Worm (Caenorhabditis elegans) whole organism, late embryonic: Measurements from ENCODE around the gene ZK1290.10.

Source experiments
- C08G9.2 ChIP-seq: sonication (generic microtip); optimal IDR thresholded peaks from 2 replicates; lab custom pipeline; 2016; ENCODE audit warnings: mild to moderate bottlenecking, missing genetic modification characterization, moderate library complexity, missing compliant biosample characterization
- C38D4.7 ChIP-seq: fragments of 200-800 bp; sonication (Bioruptor generic); optimal IDR thresholded peaks from 2 replicates; lab custom pipeline; 2018; ENCODE audit warnings: mild to moderate bottlenecking, missing genetic modification characterization, moderate library complexity, missing compliant biosample characterization
- F13H6.1 ChIP-seq: sonication (generic microtip); optimal IDR thresholded peaks from 2 replicates; lab custom pipeline; 2016; ENCODE audit warnings: missing genetic modification characterization, missing compliant biosample characterization
- K02D7.2 ChIP-seq: sonication (generic microtip); optimal IDR thresholded peaks from 2 replicates; lab custom pipeline; 2017; ENCODE audit warnings: mild to moderate bottlenecking, missing genetic modification characterization, missing compliant biosample characterization
- K09A11.1 ChIP-seq: sonication (generic microtip); optimal IDR thresholded peaks from 2 replicates; lab custom pipeline; 2017; ENCODE audit warnings: antibody characterized with exemption, mild to moderate bottlenecking, missing genetic modification characterization, missing compliant biosample characterization; ENCODE audit not compliant: insufficient read depth
- ama-1 ChIP-seq: fragments of 150-350 bp; optimal IDR thresholded peaks from 2 replicates; lab custom pipeline; 2014
- ceh-18 ChIP-seq: sonication (generic microtip); optimal IDR thresholded peaks from 2 replicates; lab custom pipeline; 2016; ENCODE audit warnings: missing genetic modification characterization, missing compliant biosample characterization
- ceh-2 ChIP-seq: sonication (generic microtip); optimal IDR thresholded peaks from 2 replicates; lab custom pipeline; 2016; ENCODE audit warnings: missing genotype, missing genetic modification characterization, missing compliant biosample characterization
- ceh-24 ChIP-seq: sonication (generic microtip); optimal IDR thresholded peaks from 2 replicates; lab custom pipeline; 2016; ENCODE audit warnings: mild to moderate bottlenecking, missing genetic modification characterization, missing compliant biosample characterization
- ceh-30 ChIP-seq: fragments of 150-350 bp; optimal IDR thresholded peaks from 2 replicates; lab custom pipeline; 2014; ENCODE audit warnings: missing biosample characterization, missing genetic modification characterization
- ceh-31 ChIP-seq: sonication (generic microtip); optimal IDR thresholded peaks from 2 replicates; lab custom pipeline; 2016; ENCODE audit warnings: missing genetic modification characterization, missing compliant biosample characterization
- ceh-34 ChIP-seq: sonication (generic microtip); optimal IDR thresholded peaks from 2 replicates; lab custom pipeline; 2016; ENCODE audit warnings: mild to moderate bottlenecking, missing genetic modification characterization, missing compliant biosample characterization
- ceh-48 ChIP-seq: sonication (generic microtip); optimal IDR thresholded peaks from 2 replicates; lab custom pipeline; 2016; ENCODE audit warnings: missing genetic modification characterization, inconsistent platforms, missing compliant biosample characterization
- dmd-4 ChIP-seq: sonication (generic microtip); optimal IDR thresholded peaks from 2 replicates; lab custom pipeline; 2016; ENCODE audit warnings: borderline replicate concordance, missing genetic modification characterization, missing compliant biosample characterization
- dve-1 ChIP-seq: sonication (generic microtip); optimal IDR thresholded peaks from 2 replicates; lab custom pipeline; 2017; ENCODE audit warnings: antibody characterized with exemption, mild to moderate bottlenecking, missing genetic modification characterization, missing compliant biosample characterization
- ets-4 ChIP-seq: sonication (generic microtip); optimal IDR thresholded peaks from 2 replicates; lab custom pipeline; 2016; ENCODE audit warnings: missing genetic modification characterization, missing compliant biosample characterization
- eyg-1 ChIP-seq: sonication (generic microtip); optimal IDR thresholded peaks from 2 replicates; lab custom pipeline; 2016; ENCODE audit warnings: missing genotype, missing genetic modification characterization, missing compliant biosample characterization
- fax-1 ChIP-seq: sonication (generic microtip); optimal IDR thresholded peaks from 2 replicates; lab custom pipeline; 2016; ENCODE audit warnings: missing genotype, missing genetic modification characterization, missing compliant biosample characterization
- fkh-10 ChIP-seq: fragments of 150-350 bp; optimal IDR thresholded peaks from 2 replicates; lab custom pipeline; 2014; ENCODE audit warnings: missing biosample characterization, missing genetic modification reagents, missing genetic modification characterization
- hlh-15 ChIP-seq: sonication (generic microtip); optimal IDR thresholded peaks from 2 replicates; lab custom pipeline; 2016; ENCODE audit warnings: missing genetic modification characterization, missing compliant biosample characterization
- hlh-30 ChIP-seq: sonication (generic microtip); optimal IDR thresholded peaks from 2 replicates; lab custom pipeline; 2017; ENCODE audit warnings: antibody characterized with exemption, missing genetic modification characterization, missing compliant biosample characterization; ENCODE audit not compliant: insufficient read depth
- lin-11 ChIP-seq: fragments of 200-800 bp; sonication (Bioruptor generic); optimal IDR thresholded peaks from 2 replicates; lab custom pipeline; 2018; ENCODE audit warnings: mild to moderate bottlenecking, missing genetic modification characterization, missing compliant biosample characterization
- madf-2 ChIP-seq: sonication (generic microtip); optimal IDR thresholded peaks from 2 replicates; lab custom pipeline; 2017; ENCODE audit warnings: missing genetic modification characterization, missing compliant biosample characterization
- nfya-1 ChIP-seq: sonication (generic microtip); optimal IDR thresholded peaks from 2 replicates; lab custom pipeline; 2017; ENCODE audit warnings: missing genetic modification characterization, mild to moderate bottlenecking, missing compliant biosample characterization, antibody characterized with exemption, moderate library complexity
- nhr-232 ChIP-seq: sonication (generic microtip); optimal IDR thresholded peaks from 2 replicates; lab custom pipeline; 2016; ENCODE audit warnings: missing genetic modification characterization, missing compliant biosample characterization
- odd-2 ChIP-seq: sonication (generic microtip); optimal IDR thresholded peaks from 2 replicates; lab custom pipeline; 2017; ENCODE audit warnings: antibody characterized with exemption, mild to moderate bottlenecking, missing genetic modification characterization, missing compliant biosample characterization
- pag-3 ChIP-seq: sonication (generic microtip); optimal IDR thresholded peaks from 2 replicates; lab custom pipeline; 2016; ENCODE audit warnings: missing compliant biosample characterization, missing genetic modification characterization, borderline replicate concordance
- pat-9 ChIP-seq: fragments of 200-800 bp; sonication (Bioruptor generic); optimal IDR thresholded peaks from 2 replicates; lab custom pipeline; 2018; ENCODE audit warnings: mild to moderate bottlenecking, missing genetic modification characterization, moderate library complexity, missing compliant biosample characterization
- pax-1 ChIP-seq: fragments of 150-350 bp; optimal IDR thresholded peaks from 2 replicates; lab custom pipeline; 2014; ENCODE audit warnings: missing biosample characterization, missing genetic modification characterization
- pha-4 ChIP-seq: fragments of 150-350 bp; optimal IDR thresholded peaks from 2 replicates; lab custom pipeline; 2018; ENCODE audit warnings: missing biosample characterization, missing genetic modification reagents, missing genetic modification characterization
- pqm-1 ChIP-seq: sonication (generic microtip); optimal IDR thresholded peaks from 2 replicates; lab custom pipeline; 2016; ENCODE audit warnings: missing genetic modification characterization, missing compliant biosample characterization
- rnt-1 ChIP-seq: sonication (generic microtip); optimal IDR thresholded peaks from 2 replicates; lab custom pipeline; 2016; ENCODE audit warnings: missing genetic modification characterization, missing compliant biosample characterization
- sox-4 ChIP-seq: sonication (generic microtip); optimal IDR thresholded peaks from 2 replicates; lab custom pipeline; 2017; ENCODE audit warnings: mild to moderate bottlenecking, missing genetic modification characterization, inconsistent platforms, missing compliant biosample characterization
- tbx-2 ChIP-seq: sonication (generic microtip); optimal IDR thresholded peaks from 2 replicates; lab custom pipeline; 2016; ENCODE audit warnings: missing genetic modification characterization, missing compliant biosample characterization
- ttx-3 ChIP-seq: sonication (generic microtip); optimal IDR thresholded peaks from 2 replicates; lab custom pipeline; 2016; ENCODE audit warnings: missing genetic modification reagents, missing genetic modification characterization, missing compliant biosample characterization
- unc-3 ChIP-seq, 2 experiments: fragments of 200-800 bp in 1 of 2; sonication (Bioruptor generic) in 1 of 2; sonication (generic microtip) in 1 of 2; conservative IDR thresholded peaks in 1 of 2; optimal IDR thresholded peaks in 1 of 2; 2 replicates each; pipeline versions ENCODE4 v1.3.6 to Lab custom; 2016 to 2022; ENCODE audit warnings: missing compliant biosample characterization in 2 of 2, missing genetic modification characterization in 2 of 2, missing genetic modification reagents in 1 of 2
- unc-42 ChIP-seq: sonication (generic microtip); optimal IDR thresholded peaks from 2 replicates; lab custom pipeline; 2016; ENCODE audit warnings: missing genotype, missing genetic modification characterization, missing compliant biosample characterization
- unc-86 ChIP-seq: sonication (generic microtip); optimal IDR thresholded peaks from 2 replicates; lab custom pipeline; 2016; ENCODE audit warnings: missing genetic modification characterization, missing compliant biosample characterization
- ztf-16 ChIP-seq: sonication (generic microtip); optimal IDR thresholded peaks from 2 replicates; lab custom pipeline; 2017; ENCODE audit warnings: missing genetic modification characterization, missing compliant biosample characterization

Gene ZK1290.10

ce11 chrII:7594262-7594661, 40.6 kb upstream of the ZK1290.10 start:
- no peak for TF ChIP-seq ttx-3 (tag; lab: Kevin White, UChicago)
- TF ChIP-seq unc-42 (tag; lab: Kevin White, UChicago): peak; percentile 84
- TF ChIP-seq, all 69 proteins: peak for 1

DNA sequence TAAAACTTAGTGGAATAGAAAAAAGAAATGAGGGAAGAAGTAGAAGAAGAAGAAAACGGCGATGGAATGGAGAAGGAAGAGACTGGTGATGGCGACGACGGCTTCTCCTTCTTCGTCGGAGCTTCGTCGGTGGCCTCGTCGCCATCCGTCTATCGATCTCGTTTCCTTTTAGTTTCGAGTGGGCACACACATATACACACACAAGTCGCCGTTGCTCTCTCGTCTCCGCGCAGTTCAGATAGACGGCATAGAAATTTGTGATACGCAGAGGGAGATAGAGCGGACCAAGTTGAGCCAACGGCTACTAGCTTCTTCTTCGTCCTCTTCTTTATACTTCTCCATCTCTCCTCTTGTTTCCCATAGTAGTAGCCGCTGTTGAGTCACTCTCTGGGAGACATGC, 39.5 kb upstream of the ZK1290.10 start:
- TF ChIP-seq pat-9 (tag; lab: Kevin White, UChicago): no peak
- no peak for TF ChIP-seq rnt-1 (tag; lab: Kevin White, UChicago)
- TF ChIP-seq ama-1 (lab: Kevin White, UChicago): no peak
- no peak for TF ChIP-seq fax-1
- no peak for TF ChIP-seq pqm-1 (tag; lab: Kevin White, UChicago)
- peak; percentile 1 for TF ChIP-seq ceh-34 (tag; lab: Kevin White, UChicago)
- TF ChIP-seq fkh-10 (GFP tag; lab: Kevin White, UChicago): no peak
- peak; percentile 24 for TF ChIP-seq F13H6.1 (tag; lab: Kevin White, UChicago)
- TF ChIP-seq tbx-2: peak; percentile 36
- no peak for TF ChIP-seq ttx-3 (tag; lab: Kevin White, UChicago)
- no peak for TF ChIP-seq dmd-4 (tag; lab: Kevin White, UChicago)
- no peak for TF ChIP-seq C38D4.7 (GFP tag; lab: Kevin White, UChicago)
- TF ChIP-seq eyg-1 (tag; lab: Kevin White, UChicago): no peak
- peak; percentile 28 for TF ChIP-seq unc-42 (tag; lab: Kevin White, UChicago)
- TF ChIP-seq hlh-15: no peak
- no peak for TF ChIP-seq ceh-30
- no peak for TF ChIP-seq unc-3 (GFP tag; conservative IDR thresholded peaks at IDR 0.05; lab: Robert Waterston, UW)
- no peak for TF ChIP-seq unc-3 (tag; optimal IDR thresholded peaks at IDR 0.05; lab: Kevin White, UChicago)
- no peak for TF ChIP-seq ceh-18
- peak; percentile 73 for TF ChIP-seq ceh-31 (tag; lab: Kevin White, UChicago)
- no peak for TF ChIP-seq sox-4 (tag; lab: Kevin White, UChicago)
- no peak for TF ChIP-seq ztf-16
- TF ChIP-seq ceh-48: peak; percentile 74
- TF ChIP-seq lin-11 (tag; lab: Kevin White, UChicago): no peak
- no peak for TF ChIP-seq unc-86 (tag; lab: Kevin White, UChicago)
- TF ChIP-seq hlh-30 (tag; lab: Kevin White, UChicago): no peak
- no peak for TF ChIP-seq ceh-2
- TF ChIP-seq nfya-1 (tag; lab: Kevin White, UChicago): peak; percentile 12
- TF ChIP-seq pha-4: no peak

DNA sequence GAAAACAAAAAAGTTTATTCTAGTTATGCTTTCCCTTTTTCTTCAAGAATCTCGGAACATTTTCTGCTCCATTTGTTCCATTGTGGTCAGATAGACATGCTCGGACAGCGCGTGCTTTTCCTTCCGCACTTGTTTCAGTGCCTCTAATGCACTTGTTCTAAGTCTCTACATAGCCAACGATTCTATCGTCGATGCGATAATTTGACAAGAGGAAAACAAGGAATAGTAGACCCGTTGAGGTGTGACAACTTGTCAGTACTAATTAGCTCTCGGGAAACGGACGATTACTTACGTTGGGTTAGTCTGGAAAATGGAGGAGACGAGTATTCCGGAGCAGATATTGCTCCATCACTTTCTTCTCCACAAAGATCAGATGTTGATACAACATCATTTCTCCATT, 34.6 kb upstream of the ZK1290.10 start:
- TF ChIP-seq ceh-31 (tag; lab: Kevin White, UChicago) (peak; percentile 1), madf-2 (tag; lab: Kevin White, UChicago) (no peak)

- TF ChIP-seq sox-4 (tag; lab: Kevin White, UChicago) (no peak), pax-1 (tag; lab: Kevin White, UChicago) (no peak), ceh-24 (tag; lab: Kevin White, UChicago) (no peak), dve-1 (no peak), unc-86 (tag; lab: Kevin White, UChicago) (no peak), odd-2 (tag; lab: Kevin White, UChicago) (no peak)
These were observed 29.8 kb upstream of the ZK1290.10 start, which contains the start of gene mks-3 for ce11 chrII:7583555-7583954. TSS of gene mks-3 (minus strand) at chrII:7583655.

- TF ChIP-seq pag-3 (tag; lab: Kevin White, UChicago): no peak
- TF ChIP-seq madf-2 (tag; lab: Kevin White, UChicago): no peak
- TF ChIP-seq ztf-16: no peak
- no peak for TF ChIP-seq K09A11.1 (tag; lab: Kevin White, UChicago)
- no peak for TF ChIP-seq C38D4.7 (GFP tag; lab: Kevin White, UChicago)
- no peak for TF ChIP-seq dve-1
- TF ChIP-seq ets-4 (tag; lab: Kevin White, UChicago): no peak
- no peak for TF ChIP-seq rnt-1 (tag; lab: Kevin White, UChicago)
- TF ChIP-seq F13H6.1 (tag; lab: Kevin White, UChicago): no peak
- TF ChIP-seq fax-1: no peak
- no peak for TF ChIP-seq pax-1 (tag; lab: Kevin White, UChicago)
- no peak for TF ChIP-seq nhr-232 (tag; lab: Kevin White, UChicago)
- TF ChIP-seq lin-11 (tag; lab: Kevin White, UChicago): no peak
- no peak for TF ChIP-seq ceh-2
- TF ChIP-seq fkh-10 (GFP tag; lab: Kevin White, UChicago): no peak
- TF ChIP-seq K02D7.2 (tag; lab: Kevin White, UChicago): no peak
- TF ChIP-seq C08G9.2 (tag; lab: Kevin White, UChicago): no peak
These were observed 23.7 kb upstream of the ZK1290.10 start, which contains the start of gene F35D2.6 for ce11 chrII:7577412-7577811. TSS of gene F35D2.6 (plus strand) at chrII:7577712.
